Fruit fly (Drosophila melanogaster): ENCODE results near the gene SMC3.

The SMC3 gene

dm6 chrX:16593418-16593817 is at the start of gene SMC3, which contains the start of gene Ubc7:
Gene SMC3, minus strand, starts transcription at chrX:16593439.
Gene Ubc7, plus strand, starts transcription at chrX:16593677.
- no peak for TF ChIP-seq CG8478 (optimal IDR thresholded peaks at IDR 0.05)
- no peak for TF ChIP-seq CTCF (optimal IDR thresholded peaks at IDR 0.05)

DNA sequence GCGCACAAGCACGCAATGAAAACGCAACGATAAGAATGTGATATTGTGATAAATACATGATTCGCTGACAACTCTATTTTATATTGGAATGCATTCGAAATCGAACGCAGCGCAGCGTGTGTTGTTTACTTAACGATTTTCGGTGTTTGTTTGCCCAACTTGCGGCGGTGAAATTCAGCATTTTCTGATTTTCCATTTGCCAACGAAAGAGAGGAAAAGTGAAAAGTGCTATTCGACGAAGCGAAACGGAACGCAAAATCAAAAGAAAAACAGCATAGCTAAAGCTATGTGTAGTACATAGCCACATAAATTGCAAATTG is 47.8 kb upstream of the SMC3 start:
- no peak for TF ChIP-seq CG8478 (optimal IDR thresholded peaks at IDR 0.05)
- no peak for TF ChIP-seq CTCF (optimal IDR thresholded peaks at IDR 0.05)

DNA sequence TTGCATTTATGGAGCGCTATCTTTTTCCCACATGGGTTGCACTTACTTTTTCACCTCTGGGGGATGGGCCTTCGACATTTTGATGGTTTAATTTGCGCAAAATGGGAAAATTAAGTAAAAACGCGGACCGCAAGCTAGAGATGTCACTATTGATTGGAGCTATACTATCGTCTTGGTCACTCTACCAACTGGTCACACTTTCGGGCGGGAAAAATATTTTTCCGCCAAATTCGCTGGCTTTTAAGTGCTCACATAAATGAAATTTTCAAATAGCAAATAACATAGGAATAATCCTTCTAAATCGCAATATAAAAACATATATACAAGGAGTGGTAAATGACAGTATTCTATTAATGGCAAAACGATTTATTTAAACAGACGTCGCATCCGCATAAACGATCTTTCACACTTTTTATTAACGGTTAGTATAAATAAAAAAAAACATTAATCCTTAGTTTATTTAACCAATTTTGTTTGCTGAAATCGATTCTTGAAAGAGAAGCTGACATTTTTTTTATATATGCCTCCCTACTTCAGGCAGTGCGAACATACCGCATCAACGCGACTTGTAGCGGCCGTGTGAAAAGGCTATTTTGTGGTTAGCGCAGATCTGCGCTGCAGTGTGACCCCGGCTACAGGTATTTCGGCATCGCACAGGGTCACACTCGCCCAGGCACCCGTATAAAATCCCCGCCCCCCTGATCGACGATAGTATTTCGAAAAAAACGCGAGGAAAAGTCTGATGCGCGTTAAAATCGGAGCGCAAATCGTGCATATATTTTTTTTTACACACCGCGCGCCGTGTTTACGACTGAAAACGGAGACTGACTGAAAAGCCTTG is 47.2 kb upstream of the SMC3 start, which contains the start of the genes SNRPG and mthl1:
TSS of gene SNRPG (minus strand) at position 160 of the 841 bp plus-strand sequence.
TSS of gene mthl1 (plus strand) at position 709 of the 841 bp plus-strand sequence.
- TF ChIP-seq CTCF (optimal IDR thresholded peaks at IDR 0.05), result no peak

dm6 chrX:16637594-16638485 is 44.6 kb upstream of the SMC3 start, which contains the start of gene RpS19a:
Gene RpS19a, plus strand, starts transcription at chrX:16637894.
- no peak for TF ChIP-seq CTCF (optimal IDR thresholded peaks at IDR 0.05)
- TF ChIP-seq CG8478 (optimal IDR thresholded peaks at IDR 0.05), result no peak

DNA sequence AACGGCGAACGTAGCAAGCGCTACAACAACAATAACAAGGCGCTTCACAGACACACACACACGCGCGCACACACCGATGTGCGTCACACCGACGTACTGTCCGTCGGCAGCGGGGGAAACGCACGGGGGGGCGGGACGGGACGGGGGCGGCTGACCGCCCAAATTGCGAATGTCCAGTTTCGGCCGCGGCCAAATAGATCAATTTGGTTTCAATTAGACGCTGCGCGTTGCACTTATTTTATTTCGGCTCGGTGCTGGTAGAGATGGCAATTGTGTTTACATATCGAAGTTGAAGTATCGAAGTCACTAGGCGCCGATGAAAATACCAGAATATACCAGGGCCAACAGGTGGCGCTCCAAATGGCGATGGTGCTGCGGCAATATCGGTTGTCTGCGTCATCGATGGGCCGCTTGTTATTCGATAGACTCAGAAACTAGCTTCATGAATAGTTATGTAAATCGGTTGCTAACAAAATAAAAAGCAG is 43.9 kb upstream of the SMC3 start, which contains the start of gene Rok:
TSS of gene Rok (minus strand) at position 309 of the 485 bp plus-strand sequence.
- TF ChIP-seq CTCF (optimal IDR thresholded peaks at IDR 0.05) (peak; percentile 91 to 94), CG8478 (optimal IDR thresholded peaks at IDR 0.05) (no peak)

- TF ChIP-seq CG8478 (optimal IDR thresholded peaks at IDR 0.05) (no peak), CTCF (optimal IDR thresholded peaks at IDR 0.05) (no peak)
Measured at dm6 chrX:16633181-16633957, 40.1 kb upstream of the SMC3 start.

DNA sequence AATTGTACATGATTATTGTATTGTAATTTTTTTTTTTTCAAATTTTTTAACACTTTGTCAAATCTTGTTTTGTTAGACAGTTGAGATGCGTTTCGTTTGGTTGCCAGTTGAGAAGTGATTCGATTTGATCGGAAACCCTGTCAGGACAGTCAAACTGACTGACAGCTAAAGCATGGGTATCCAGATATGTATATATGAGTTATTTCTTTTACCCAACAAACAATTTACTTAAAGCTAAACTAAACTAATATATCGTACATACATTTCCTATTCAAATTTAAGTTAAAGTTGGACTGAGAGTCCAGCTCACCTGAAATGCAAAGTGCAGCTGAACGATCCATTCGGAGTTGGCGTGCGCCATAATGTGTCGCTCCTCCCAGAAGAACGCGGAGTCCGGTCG is 38.9 kb upstream of the SMC3 start, which contains the start of gene CG9777:
TSS of gene CG9777 (minus strand) at position 101 of the 400 bp plus-strand sequence.
- TF ChIP-seq CTCF (optimal IDR thresholded peaks at IDR 0.05) (no peak), CG8478 (optimal IDR thresholded peaks at IDR 0.05) (no peak)

DNA sequence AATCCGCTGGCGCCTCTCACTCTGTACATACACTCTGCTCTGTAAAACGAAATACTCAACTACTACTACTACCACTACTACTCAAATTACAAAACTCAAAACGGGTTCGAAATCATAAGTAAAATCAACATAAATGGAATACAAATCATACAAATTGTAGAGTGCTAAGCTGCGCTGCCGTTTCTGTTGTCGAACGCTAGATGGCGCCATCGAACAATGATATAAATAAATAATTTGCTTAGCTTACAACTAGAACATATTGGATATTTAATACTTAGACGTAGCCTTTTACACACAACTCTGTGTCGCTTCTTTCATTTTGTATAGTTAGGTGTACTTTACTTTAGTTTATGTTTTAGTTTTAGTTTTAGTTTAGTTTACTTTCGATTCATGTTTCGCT is 31.3 kb upstream of the SMC3 start:
- no peak for TF ChIP-seq CG8478 (optimal IDR thresholded peaks at IDR 0.05)
- peak; percentile 66 to 73 for TF ChIP-seq CTCF (optimal IDR thresholded peaks at IDR 0.05)

DNA sequence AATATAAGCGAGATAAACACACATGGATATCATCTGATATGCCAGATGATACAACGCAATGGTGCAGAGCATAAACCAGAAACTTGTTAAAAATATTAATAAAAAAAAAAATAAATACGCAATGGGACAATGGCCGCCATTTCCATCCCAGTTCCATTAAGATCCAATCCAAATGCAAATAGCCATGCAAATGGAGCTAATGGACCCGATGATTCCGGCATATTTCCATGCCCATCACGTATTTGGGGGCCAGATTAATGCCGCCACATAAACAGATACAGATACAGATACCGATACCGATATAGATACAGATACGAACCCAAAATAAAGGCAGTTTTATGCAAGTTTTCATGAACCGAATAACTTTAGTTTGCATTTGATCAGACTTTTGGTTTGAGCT is 30.3 kb upstream of the SMC3 start:
- TF ChIP-seq CG8478 (optimal IDR thresholded peaks at IDR 0.05) (no peak), CTCF (optimal IDR thresholded peaks at IDR 0.05) (no peak)

DNA sequence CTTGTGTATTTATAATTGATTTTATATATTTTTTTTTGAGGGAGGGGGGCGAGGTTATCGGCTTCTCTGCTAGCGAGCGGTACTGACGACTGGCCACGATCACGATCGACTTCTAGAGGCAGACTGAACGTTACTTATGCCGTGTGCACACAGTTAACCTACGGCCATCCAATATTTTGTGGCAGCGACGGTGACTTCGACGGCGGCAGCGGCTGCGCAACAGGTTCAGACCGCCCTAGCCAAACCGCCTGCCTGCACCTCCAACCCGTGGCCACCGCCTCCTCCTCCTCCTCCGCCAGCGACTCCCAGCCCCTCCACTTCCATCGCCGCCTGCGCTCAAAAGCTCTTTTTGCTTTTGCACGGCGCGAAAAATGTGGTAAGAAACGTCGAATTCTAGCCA is 28.2 kb upstream of the SMC3 start, which contains the start of gene CG9782:
TSS of gene CG9782 (minus strand) at position 128 of the 400 bp plus-strand sequence.
- no peak for TF ChIP-seq CG8478 (optimal IDR thresholded peaks at IDR 0.05)
- TF ChIP-seq CTCF (optimal IDR thresholded peaks at IDR 0.05), result no peak

- TF ChIP-seq CTCF (optimal IDR thresholded peaks at IDR 0.05) (no peak), CG8478 (optimal IDR thresholded peaks at IDR 0.05) (no peak)
Measured at dm6 chrX:16618724-16619123, 25.5 kb upstream of the SMC3 start.

DNA sequence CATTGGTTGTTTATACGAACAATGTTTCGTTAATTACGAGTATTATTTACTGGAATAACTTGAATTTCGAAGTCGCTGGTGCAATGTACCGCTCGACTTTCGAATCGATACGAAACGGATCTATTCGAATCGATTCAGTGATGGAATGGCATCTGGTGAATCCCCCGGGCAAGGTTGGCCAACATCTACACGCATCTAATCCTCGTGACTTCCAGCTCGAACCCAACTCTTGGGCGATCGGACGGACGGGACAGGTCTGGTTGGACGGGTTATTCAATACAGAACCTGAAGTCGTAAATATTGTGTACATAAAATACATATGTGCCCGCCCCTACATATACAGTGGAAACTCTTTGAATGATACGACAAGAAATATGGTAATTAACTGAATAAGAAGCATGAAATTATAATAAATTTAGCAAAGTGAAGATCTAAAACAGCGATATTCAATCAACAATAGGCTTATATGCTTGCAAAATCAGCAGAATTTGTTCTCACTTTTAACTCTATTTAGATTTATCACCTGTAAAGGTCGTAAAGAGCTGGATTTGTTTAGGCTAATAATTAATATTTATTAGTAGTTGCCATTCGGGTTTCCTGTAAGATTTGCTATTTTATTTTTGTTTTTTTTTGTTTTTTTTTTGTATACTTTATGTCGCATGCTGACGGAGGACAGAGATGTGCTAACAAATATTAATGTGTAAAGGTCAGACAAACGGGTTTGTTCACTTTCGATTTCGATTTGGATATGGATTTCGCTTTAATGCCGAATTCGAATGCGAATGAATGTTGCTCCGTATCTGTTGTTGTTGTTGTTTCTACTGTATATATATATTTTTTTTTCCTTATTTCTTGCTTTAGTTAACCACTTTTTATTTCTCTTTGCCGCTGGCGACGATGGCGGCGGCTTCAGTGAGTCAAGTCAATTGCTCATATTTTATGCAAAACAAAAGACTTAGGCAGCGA is 23.8 kb upstream of the SMC3 start:
- no peak for TF ChIP-seq CTCF (optimal IDR thresholded peaks at IDR 0.05)

- peak; percentile 9 to 31 for TF ChIP-seq CTCF (optimal IDR thresholded peaks at IDR 0.05)
- TF ChIP-seq CG8478 (optimal IDR thresholded peaks at IDR 0.05), result no peak
Measured at dm6 chrX:16610601-16611058, 17.4 kb upstream of the SMC3 start, which contains the start of gene mbt. Gene mbt, plus strand, starts transcription at chrX:16610685.

All from S2 (cell line).